Fruit fly (Drosophila melanogaster): ENCODE data around the gene CG33673.

Gene CG33673

dm6 chr2L:1972450-1973119 lies 26.1 kb upstream of the CG33673 start (continued):
- TF ChIP-seq CG3838 (GFP tag; optimal IDR thresholded peaks at IDR 0.05): no peak
- TF ChIP-seq zfh2 (GFP tag; optimal IDR thresholded peaks at IDR 0.05): no peak
- no peak for TF ChIP-seq CG10274 (GFP tag; optimal IDR thresholded peaks at IDR 0.05)
- TF ChIP-seq CG7556 (GFP tag; optimal IDR thresholded peaks at IDR 0.05): no peak
- no peak for TF ChIP-seq CG1647 (GFP tag; optimal IDR thresholded peaks at IDR 0.05)
- TF ChIP-seq ato (GFP tag; IDR thresholded peaks at IDR 0.05; ENCODE audit: partially characterized antibody): no peak
- TF ChIP-seq CG15696 (tag; optimal IDR thresholded peaks at IDR 0.05): peak; percentile 22
- TF ChIP-seq CG9932 (GFP tag; IDR thresholded peaks at IDR 0.05): no peak
- TF ChIP-seq CG11696 (GFP tag; IDR thresholded peaks at IDR 0.05): no peak
- no peak for TF ChIP-seq Sry-β (GFP tag; optimal IDR thresholded peaks at IDR 0.05)
- TF ChIP-seq tap (tag; optimal IDR thresholded peaks at IDR 0.05): no peak
- no peak for TF ChIP-seq tll (GFP tag; optimal IDR thresholded peaks at IDR 0.05)
- no peak for TF ChIP-seq mld (GFP tag; IDR thresholded peaks at IDR 0.05; ENCODE audit: partially characterized antibody)
- TF ChIP-seq Sox102F (GFP tag; optimal IDR thresholded peaks at IDR 0.05): no peak
- no peak for TF ChIP-seq sens-2 (GFP tag; IDR thresholded peaks at IDR 0.05)
- TF ChIP-seq HLH3B (GFP tag; IDR thresholded peaks at IDR 0.05): 0 out of 2 replicates have a peak, but pooled peaks have one; percentile 11
- TF ChIP-seq az2 (GFP tag; optimal IDR thresholded peaks at IDR 0.05): no peak
- peak; percentile 35; the same call in 1 of the 2 replicates for TF ChIP-seq sna (GFP tag; IDR thresholded peaks at IDR 0.05; ENCODE audit: partially characterized antibody)
- TF ChIP-seq grn (GFP tag; optimal IDR thresholded peaks at IDR 0.05): no peak
- no peak for TF ChIP-seq unc-4 (GFP tag; IDR thresholded peaks at IDR 0.05; ENCODE audit: partially characterized antibody)
- TF ChIP-seq salm (tag; optimal IDR thresholded peaks at IDR 0.05): no peak
- TF ChIP-seq CG11456 (GFP tag; IDR thresholded peaks at IDR 0.05): no peak
- no peak for TF ChIP-seq CG4282 (GFP tag; optimal IDR thresholded peaks at IDR 0.05)
- TF ChIP-seq CG30020 (tag; optimal IDR thresholded peaks at IDR 0.05): no peak
- TF ChIP-seq CG4328 (GFP tag; optimal IDR thresholded peaks at IDR 0.05): no peak
- TF ChIP-seq crol (GFP tag; IDR thresholded peaks at IDR 0.05): peak; percentile 69
- TF ChIP-seq Abd-B (GFP tag; optimal IDR thresholded peaks at IDR 0.05): no peak
- TF ChIP-seq chinmo (GFP tag; IDR thresholded peaks at IDR 0.05; ENCODE audit: partially characterized antibody): peak; percentile 93; the same call in 3 of the 4 replicates
- TF ChIP-seq croc (GFP tag; conservative IDR thresholded peaks at IDR 0.05): no peak
- no peak for TF ChIP-seq CG10431 (GFP tag; optimal IDR thresholded peaks at IDR 0.05)
- no peak for TF ChIP-seq pb (GFP tag; optimal IDR thresholded peaks at IDR 0.05)
- no peak for TF ChIP-seq org-1 (GFP tag; optimal IDR thresholded peaks at IDR 0.05)
- peak; percentile 65 for TF ChIP-seq sens (GFP tag)
- TF ChIP-seq scrt (GFP tag; optimal IDR thresholded peaks at IDR 0.05): peak; percentile 82
- TF ChIP-seq ssp (GFP tag; IDR thresholded peaks at IDR 0.05): no peak
- no peak for TF ChIP-seq CG11398 (GFP tag; optimal IDR thresholded peaks at IDR 0.05)
- TF ChIP-seq gt (GFP tag; IDR thresholded peaks at IDR 0.05): no peak
- no peak for TF ChIP-seq HLH4C (GFP tag; IDR thresholded peaks at IDR 0.05; ENCODE audit: partially characterized antibody)
- TF ChIP-seq CG14965 (GFP tag; optimal IDR thresholded peaks at IDR 0.05; ENCODE audit: borderline replicate concordance): no peak
- no peak for TF ChIP-seq CG31365 (tag; optimal IDR thresholded peaks at IDR 0.05)
- TF ChIP-seq CG7928 (GFP tag; optimal IDR thresholded peaks at IDR 0.05): no peak
- no peak for TF ChIP-seq unpg (GFP tag; optimal IDR thresholded peaks at IDR 0.05)
- TF ChIP-seq CG1529 (GFP tag; optimal IDR thresholded peaks at IDR 0.05): no peak
- no peak for TF ChIP-seq CG8944 (GFP tag; optimal IDR thresholded peaks at IDR 0.05)
- TF ChIP-seq sisA (GFP tag; IDR thresholded peaks at IDR 0.05): no peak
- no peak for TF ChIP-seq H2.0 (GFP tag; IDR thresholded peaks at IDR 0.05)
- TF ChIP-seq fd3F (GFP tag; optimal IDR thresholded peaks at IDR 0.05): no peak
- TF ChIP-seq Jarid2 (GFP tag; optimal IDR thresholded peaks at IDR 0.05): peak; percentile 35
- peak; percentile 64; the same call in 2 of the 3 replicates for TF ChIP-seq CG6791 (GFP tag; IDR thresholded peaks at IDR 0.05; ENCODE audit: partially characterized antibody)
- no peak for TF ChIP-seq run (tag; optimal IDR thresholded peaks at IDR 0.05)
